Comparison of ENCODE assay signal across 4 worm cellular contexts in genomic region chrIV:16812116-16812515, ce11.
TF ChIP-seq lines count a peak whose summit lies in the region.

No protein-coding gene starts in this region.

TF ChIP-seq in whole organism, L1 larva, 84 proteins besides CTCF, POLR2A, EP300 and RAD21:
- TF ChIP-seq grh-1 (GFP tag; IDR thresholded peaks at IDR 0.05; lab: Robert Waterston, UW) (no peak), nhr-71 (tag; optimal IDR thresholded peaks at IDR 0.05; lab: Kevin White, UChicago) (peak; percentile 32), efl-1 (optimal IDR thresholded peaks at IDR 0.05; lab: Kevin White, UChicago) (no peak), efl-1 (GFP tag; optimal IDR thresholded peaks at IDR 0.05 in 1 of 2; lab: Kevin White, UChicago) (peak in 1 of 2 experiments; percentile 7), dpl-1 (GFP tag; optimal IDR thresholded peaks at IDR 0.05; lab: Kevin White, UChicago) (no peak), nhr-47 (tag; optimal IDR thresholded peaks at IDR 0.05; lab: Kevin White, UChicago) (peak; percentile 5)

TF ChIP-seq in whole organism, L4 larva, 104 proteins besides CTCF, POLR2A, EP300 and RAD21:
- TF ChIP-seq ztf-7 (tag; optimal IDR thresholded peaks at IDR 0.05; lab: Kevin White, UChicago) (no peak), ces-1 (GFP tag; optimal IDR thresholded peaks at IDR 0.05; lab: Kevin White, UChicago) (peak; percentile 82)
TF ChIP-seq in whole organism, L4 larva: peak in this region for 1.

TF ChIP-seq in whole organism, late embryonic, 69 proteins besides CTCF, POLR2A, EP300 and RAD21:
- TF ChIP-seq unc-42 (tag; optimal IDR thresholded peaks at IDR 0.05; lab: Kevin White, UChicago) (peak; percentile 77), ceh-19 (GFP tag; optimal IDR thresholded peaks at IDR 0.05; lab: Kevin White, UChicago) (no peak)

TF ChIP-seq in whole organism, mixed stage, embryonic, 35 proteins besides CTCF, POLR2A, EP300 and RAD21:
- TF ChIP-seq ceh-43 (GFP tag; optimal IDR thresholded peaks at IDR 0.05; lab: Kevin White, UChicago) = no peak
- no peak for TF ChIP-seq unc-62 (GFP tag; optimal IDR thresholded peaks at IDR 0.05; lab: Kevin White, UChicago)
- TF ChIP-seq ceh-39 (tag; optimal IDR thresholded peaks at IDR 0.05; lab: Kevin White, UChicago) = no peak
- no peak for TF ChIP-seq nhr-2 (tag; optimal IDR thresholded peaks at IDR 0.05; lab: Kevin White, UChicago)
- no peak for TF ChIP-seq mab-5 (tag; optimal IDR thresholded peaks at IDR 0.05; lab: Kevin White, UChicago)
- TF ChIP-seq ces-1 (GFP tag; optimal IDR thresholded peaks at IDR 0.05; lab: Kevin White, UChicago) = peak; percentile 43
TF ChIP-seq in whole organism, mixed stage, embryonic: peak in this region for 1.

Comparison
In these comparisons a context has a peak if more than half of its experiments do, and no peak if none do; other contexts are left out.
1. Of the 29 proteins assayed by ChIP-seq in both whole organism, L4 larva and whole organism, L1 larva: peak only in whole organism, L4 larva: ces-1; only in whole organism, L1 larva: none; in both: none; in neither: 28.